Fruit fly (Drosophila melanogaster) S2 (cell line): ENCODE data around the gene Hinfp.

ENCODE experiments used
- CG8478 ChIP-seq: fragments of >200 bp; optimal IDR thresholded peaks from 2 replicates; lab custom pipeline; 2018
- CTCF ChIP-seq, 2 experiments: fragments of >200 bp; optimal IDR thresholded peaks; 2 replicates each; lab custom pipeline; 2018

dm6 chrX:658021-658420 is 32.7 kb downstream of the Hinfp start:
- TF ChIP-seq CG8478 (lab: Kevin White, UChicago) (no peak), CTCF (optimal IDR thresholded peaks at IDR 0.05; lab: Kevin White, UChicago) (no peak)
